Fruit fly (Drosophila melanogaster) whole organism, embryonic: ENCODE data around the gene Cpr11A.

ENCODE experiments used
- ATbp ChIP-seq: fragments of 200-800 bp; sonication (Bioruptor generic); optimal IDR thresholded peaks from 2 replicates; lab custom pipeline; 2017; ENCODE audit warnings: missing biosample characterization, mild to moderate bottlenecking, missing genetic modification characterization, missing genetic modification reagents
- Abd-B ChIP-seq: fragments of 200-800 bp; sonication (Bioruptor generic); optimal IDR thresholded peaks from 2 replicates; lab custom pipeline; 2018; ENCODE audit warnings: missing biosample characterization, mild to moderate bottlenecking, missing genetic modification characterization, moderate library complexity
- Atf-2 ChIP-seq: fragments of 200-800 bp; sonication (Bioruptor generic); optimal IDR thresholded peaks from 2 replicates; lab custom pipeline; 2016; ENCODE audit warnings: missing biosample characterization, missing genetic modification characterization
- BEAF-32 ChIP-seq: fragments of 200-800 bp; sonication (Bioruptor generic); optimal IDR thresholded peaks from 3 replicates; lab custom pipeline; 2017; ENCODE audit warnings: missing biosample characterization, missing genetic modification characterization, mild to moderate bottlenecking, moderate library complexity, missing genetic modification reagents
- Blimp-1 ChIP-seq: fragments of 200-800 bp; sonication (Bioruptor generic); optimal IDR thresholded peaks from 3 replicates; lab custom pipeline; 2018; ENCODE audit warnings: missing biosample characterization, missing genetic modification characterization, mild to moderate bottlenecking, moderate library complexity, missing genetic modification reagents
- CG12071 ChIP-seq: fragments of 200-800 bp; sonication (Bioruptor generic); optimal IDR thresholded peaks from 3 replicates; lab custom pipeline; 2018; ENCODE audit warnings: missing biosample characterization, mild to moderate bottlenecking, missing genetic modification characterization
- CG12236 ChIP-seq: fragments of 200-800 bp; sonication (Bioruptor generic); optimal IDR thresholded peaks from 2 replicates; lab custom pipeline; 2016; ENCODE audit warnings: missing biosample characterization, missing genetic modification characterization
- CG1647 ChIP-seq: fragments of 200-800 bp; sonication (Bioruptor generic); optimal IDR thresholded peaks from 3 replicates; lab custom pipeline; 2016; ENCODE audit warnings: missing biosample characterization, missing genetic modification characterization
- CG17359 ChIP-seq: fragments of 200-800 bp; sonication (Bioruptor generic); optimal IDR thresholded peaks from 3 replicates; lab custom pipeline; 2018; ENCODE audit warnings: missing biosample characterization, mild to moderate bottlenecking, missing genetic modification characterization, moderate library complexity
- CG18619 ChIP-seq: fragments of 200-800 bp; sonication (Bioruptor generic); optimal IDR thresholded peaks from 3 replicates; lab custom pipeline; 2017; ENCODE audit warnings: missing biosample characterization, mild to moderate bottlenecking, missing genetic modification characterization
- CG2120 ChIP-seq: fragments of 200-800 bp; sonication (Bioruptor generic); optimal IDR thresholded peaks from 3 replicates; lab custom pipeline; 2016; ENCODE audit warnings: missing biosample characterization, missing genetic modification characterization
- CG30403 ChIP-seq: fragments of 200-800 bp; sonication (Bioruptor generic); optimal IDR thresholded peaks from 3 replicates; lab custom pipeline; 2016; ENCODE audit warnings: missing biosample characterization, missing genetic modification characterization
- CG3065 ChIP-seq: fragments of 200-800 bp; sonication (Bioruptor generic); optimal IDR thresholded peaks from 2 replicates; lab custom pipeline; 2016; ENCODE audit warnings: missing biosample characterization, missing genetic modification characterization
- CG31224 ChIP-seq: fragments of 200-800 bp; sonication (Bioruptor generic); IDR thresholded peaks from 2 replicates; pipeline ENCODE4 v1.3.6; 2022; ENCODE audit warnings: missing biosample characterization, missing genetic modification characterization
- CG3281 ChIP-seq: fragments of 200-800 bp; sonication (Bioruptor generic); optimal IDR thresholded peaks from 3 replicates; lab custom pipeline; 2017; ENCODE audit warnings: missing biosample characterization, mild to moderate bottlenecking, missing genetic modification characterization
- CG4820 ChIP-seq: fragments of 200-800 bp; sonication (Bioruptor generic); optimal IDR thresholded peaks from 3 replicates; lab custom pipeline; 2016; ENCODE audit warnings: missing biosample characterization, missing genetic modification characterization
- CG6765 ChIP-seq: fragments of 200-800 bp; sonication (Bioruptor generic); optimal IDR thresholded peaks from 3 replicates; lab custom pipeline; 2017; ENCODE audit warnings: missing biosample characterization, mild to moderate bottlenecking, missing genetic modification characterization
- CG7271 ChIP-seq: fragments of 200-800 bp; sonication (Bioruptor generic); optimal IDR thresholded peaks from 2 replicates; lab custom pipeline; 2018; ENCODE audit warnings: missing biosample characterization, mild to moderate bottlenecking, missing genetic modification characterization, moderate library complexity
- CG7372 ChIP-seq: fragments of 200-800 bp; sonication (Bioruptor generic); IDR thresholded peaks from 2 replicates; pipeline ENCODE4 v1.3.6; 2022; ENCODE audit warnings: missing biosample characterization, missing genetic modification characterization
- CG8765 ChIP-seq: fragments of 200-800 bp; sonication (Bioruptor generic); IDR thresholded peaks from 2 replicates; pipeline ENCODE4 v1.3.6; 2022; ENCODE audit warnings: missing biosample characterization, missing genetic modification characterization
- CoRest ChIP-seq: fragments of 200-800 bp; sonication (Bioruptor generic); optimal IDR thresholded peaks from 3 replicates; lab custom pipeline; 2018; ENCODE audit warnings: missing biosample characterization, mild to moderate bottlenecking, missing genetic modification characterization, moderate library complexity
- D19B ChIP-seq: fragments of 200-800 bp; sonication (Bioruptor generic); optimal IDR thresholded peaks from 2 replicates; lab custom pipeline; 2017; ENCODE audit warnings: missing biosample characterization, mild to moderate bottlenecking, missing genetic modification characterization
- ERR ChIP-seq: fragments of 200-800 bp; sonication (Bioruptor generic); optimal IDR thresholded peaks from 2 replicates; lab custom pipeline; 2016; ENCODE audit warnings: missing biosample characterization, missing genetic modification characterization
- Fer2 ChIP-seq: fragments of 200-800 bp; sonication (Bioruptor generic); optimal IDR thresholded peaks from 2 replicates; lab custom pipeline; 2018; ENCODE audit warnings: missing biosample characterization, mild to moderate bottlenecking, missing genetic modification characterization, moderate library complexity
- Fer3 ChIP-seq: fragments of 200-800 bp; sonication (Bioruptor generic); optimal IDR thresholded peaks from 2 replicates; lab custom pipeline; 2018; ENCODE audit warnings: missing biosample characterization, mild to moderate bottlenecking, missing genetic modification characterization, moderate library complexity
- Gsc ChIP-seq: fragments of 200-800 bp; sonication (Bioruptor generic); IDR thresholded peaks from 2 replicates; pipeline ENCODE4 v1.3.6; 2022; ENCODE audit warnings: missing biosample characterization, missing genetic modification characterization
- Kr ChIP-seq: fragments of 200-800 bp; sonication (Bioruptor generic); optimal IDR thresholded peaks from 2 replicates; lab custom pipeline; 2017; ENCODE audit warnings: missing biosample characterization, mild to moderate bottlenecking, missing genetic modification characterization
- Lhr ChIP-seq: fragments of 200-800 bp; sonication (Bioruptor generic); optimal IDR thresholded peaks from 3 replicates; lab custom pipeline; 2017; ENCODE audit warnings: mild to moderate bottlenecking, missing biosample characterization, missing genetic modification reagents, missing genetic modification characterization
- Lim3 ChIP-seq: fragments of 200-800 bp; sonication (Bioruptor generic); IDR thresholded peaks from 2 replicates; pipeline ENCODE4 v1.3.6; 2022; ENCODE audit warnings: missing biosample characterization, missing genetic modification characterization
- Mrtf ChIP-seq: fragments of 200-800 bp; sonication (Bioruptor generic); IDR thresholded peaks from 3 replicates; pipeline ENCODE4 v1.3.6; 2022; ENCODE audit warnings: missing biosample characterization, missing genetic modification characterization
- Nf-YB ChIP-seq: fragments of 200-800 bp; sonication (Bioruptor generic); optimal IDR thresholded peaks from 3 replicates; lab custom pipeline; 2019; ENCODE audit warnings: missing biosample characterization, mild to moderate bottlenecking, missing genetic modification characterization, moderate library complexity
- PHDP ChIP-seq: fragments of 200-800 bp; sonication (Bioruptor generic); optimal IDR thresholded peaks from 3 replicates; lab custom pipeline; 2018; ENCODE audit warnings: missing biosample characterization, mild to moderate bottlenecking, missing genetic modification characterization, moderate library complexity
- Spps ChIP-seq: fragments of 200-800 bp; sonication (Bioruptor generic); optimal IDR thresholded peaks from 2 replicates; lab custom pipeline; 2018; ENCODE audit warnings: missing biosample characterization, mild to moderate bottlenecking, missing genetic modification characterization
- Vsx1 ChIP-seq: fragments of 200-800 bp; sonication (Bioruptor generic); optimal IDR thresholded peaks from 2 replicates; lab custom pipeline; 2017; ENCODE audit warnings: missing biosample characterization, mild to moderate bottlenecking, missing genetic modification characterization, missing genetic modification reagents
- ab ChIP-seq: fragments of 200-800 bp; sonication (Bioruptor generic); optimal IDR thresholded peaks from 2 replicates; lab custom pipeline; 2016; ENCODE audit warnings: missing biosample characterization, missing genetic modification characterization
- ara ChIP-seq: fragments of 200-800 bp; sonication (Bioruptor generic); IDR thresholded peaks from 2 replicates; pipeline ENCODE4 v1.3.6; 2022; ENCODE audit warnings: missing biosample characterization, missing genetic modification characterization
- ase ChIP-seq: fragments of 200-800 bp; sonication (Bioruptor generic); IDR thresholded peaks from 3 replicates; pipeline ENCODE4 v1.3.6; 2022; ENCODE audit warnings: missing biosample characterization, missing genetic modification characterization
- ash1 ChIP-seq: fragments of 200-800 bp; sonication (Bioruptor generic); optimal IDR thresholded peaks from 2 replicates; lab custom pipeline; 2018; ENCODE audit warnings: missing biosample characterization, mild to moderate bottlenecking, missing genetic modification characterization
- ci ChIP-seq: fragments of 200-800 bp; sonication (Bioruptor generic); IDR thresholded peaks from 3 replicates; pipeline ENCODE4 v1.3.6; 2022; ENCODE audit warnings: missing biosample characterization, missing genetic modification characterization
- da ChIP-seq: fragments of 200-800 bp; sonication (Bioruptor generic); optimal IDR thresholded peaks from 2 replicates; lab custom pipeline; 2016; ENCODE audit warnings: missing biosample characterization, missing genetic modification characterization
- fru ChIP-seq: fragments of >200 bp; optimal IDR thresholded peaks from 2 replicates; lab custom pipeline; 2017
- gro ChIP-seq: fragments of 200-800 bp; sonication (Bioruptor generic); optimal IDR thresholded peaks from 2 replicates; lab custom pipeline; 2016; ENCODE audit warnings: missing biosample characterization, missing genetic modification characterization
- h ChIP-seq: fragments of >200 bp; optimal IDR thresholded peaks from 2 replicates; lab custom pipeline; 2017
- hbn ChIP-seq: fragments of 200-800 bp; sonication (Bioruptor generic); IDR thresholded peaks from 2 replicates; pipeline ENCODE4 v1.3.6; 2022; ENCODE audit warnings: missing biosample characterization, missing genetic modification characterization; ENCODE audit not compliant: partially characterized antibody
- nerfin-1 ChIP-seq: fragments of 200-800 bp; sonication (Bioruptor generic); optimal IDR thresholded peaks from 3 replicates; lab custom pipeline; 2019; ENCODE audit warnings: missing biosample characterization, mild to moderate bottlenecking, missing genetic modification characterization, moderate library complexity
- pb ChIP-seq: fragments of 200-800 bp; sonication (Bioruptor generic); optimal IDR thresholded peaks from 3 replicates; lab custom pipeline; 2016; ENCODE audit warnings: missing biosample characterization, missing genetic modification characterization
- sc ChIP-seq, 3 experiments: fragments of >200 bp in 2 of 3; fragments of 200-800 bp in 1 of 3; sonication (Bioruptor generic) in 1 of 3; optimal IDR thresholded peaks; 2 replicates in 2 of 3; 3 replicates in 1 of 3; lab custom pipeline; 2017; ENCODE audit warnings: mild to moderate bottlenecking in 1 of 3, missing biosample characterization in 1 of 3, missing genetic modification characterization in 1 of 3, missing genetic modification reagents in 1 of 3
- sisA ChIP-seq: fragments of 200-800 bp; sonication (Bioruptor generic); IDR thresholded peaks from 2 replicates; pipeline ENCODE4 v1.3.6; 2022; ENCODE audit warnings: missing biosample characterization, missing genetic modification characterization
- sug ChIP-seq: fragments of 200-800 bp; optimal IDR thresholded peaks from 2 replicates; lab custom pipeline; 2019; ENCODE audit warnings: missing biosample characterization, mild to moderate bottlenecking, missing genetic modification characterization, moderate library complexity
- toy ChIP-seq: fragments of 200-800 bp; sonication (Bioruptor generic); IDR thresholded peaks from 2 replicates; pipeline ENCODE4 v1.3.6; 2022; ENCODE audit warnings: missing biosample characterization, missing genetic modification characterization
- wdn ChIP-seq: fragments of 200-800 bp; sonication (Bioruptor generic); IDR thresholded peaks from 2 replicates; pipeline ENCODE4 v1.3.6; 2022; ENCODE audit warnings: missing biosample characterization, missing genetic modification characterization

Cpr11A gene

DNA sequence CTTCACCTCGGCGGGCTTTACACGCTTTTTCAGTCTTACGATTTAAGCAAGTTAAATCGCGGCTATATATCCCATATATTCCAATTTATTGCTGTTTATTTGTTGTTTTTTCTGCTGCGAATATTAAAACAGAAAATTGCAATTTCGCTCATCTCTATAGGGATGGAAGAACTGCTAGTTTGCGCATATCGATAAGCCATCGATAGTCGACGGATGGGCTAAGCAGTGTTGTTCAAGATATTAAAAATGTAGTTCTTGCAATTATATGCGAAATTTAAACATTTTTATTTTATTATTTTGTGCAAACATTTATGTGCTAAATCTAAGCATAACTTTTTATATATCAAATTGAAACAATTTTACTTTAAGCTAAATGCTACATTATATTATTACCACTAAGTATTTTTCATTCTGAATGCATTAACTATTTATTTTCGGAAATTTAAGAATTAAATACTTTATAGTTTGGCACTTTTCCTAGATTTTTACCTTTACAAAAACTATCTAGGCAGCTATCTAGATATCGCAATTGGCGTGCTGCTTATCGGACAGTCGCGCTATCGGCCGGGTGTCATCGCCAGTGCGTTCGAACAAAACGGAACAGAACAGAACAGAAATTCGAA, 23.7 kb upstream of the Cpr11A start, which contains the start of the genes Rab40 and CG42258 (continued):
- TF ChIP-seq CG17359 (tag; lab: Kevin White, UChicago), result no peak
- TF ChIP-seq pb (GFP tag; lab: Kevin White, UChicago), result no peak
- no peak for TF ChIP-seq fru (lab: Kevin White, UChicago)
- no peak for TF ChIP-seq ERR
- peak; percentile 79 for TF ChIP-seq CG30403 (GFP tag; lab: Kevin White, UChicago)
- no peak for TF ChIP-seq CG7372 (GFP tag; lab: Robert Waterston, UW)
- no peak for TF ChIP-seq CG3065
- TF ChIP-seq ase (GFP tag; lab: Robert Waterston, UW), result no peak
- TF ChIP-seq Nf-YB, result no peak
- peak; percentile 20 for TF ChIP-seq CG3281 (GFP tag; lab: Kevin White, UChicago)
- no peak for TF ChIP-seq nerfin-1 (tag; lab: Kevin White, UChicago)
- 0 out of 3 replicates have a peak, but pooled peaks have one; percentile 29 for TF ChIP-seq ci (GFP tag; lab: Robert Waterston, UW)
- no peak for TF ChIP-seq gro (GFP tag; lab: Kevin White, UChicago)
- no peak for TF ChIP-seq da (GFP tag; lab: Kevin White, UChicago)
- no peak for TF ChIP-seq sc (optimal IDR thresholded peaks at IDR 0.05; lab: Kevin White, UChicago)
- no peak for TF ChIP-seq sc (GFP tag; optimal IDR thresholded peaks at IDR 0.05; lab: Kevin White, UChicago)
- TF ChIP-seq h, result no peak
- TF ChIP-seq Atf-2 (GFP tag; lab: Kevin White, UChicago), result peak; percentile 26
- TF ChIP-seq CoRest (tag; lab: Kevin White, UChicago), result peak; percentile 60
- no peak for TF ChIP-seq Mrtf (GFP tag; lab: Robert Waterston, UW)
- TF ChIP-seq CG12071 (GFP tag; lab: Kevin White, UChicago), result no peak
- no peak for TF ChIP-seq D19B (GFP tag; lab: Kevin White, UChicago)
- no peak for TF ChIP-seq Spps (tag; lab: Kevin White, UChicago)
- no peak for TF ChIP-seq Kr (GFP tag; lab: Kevin White, UChicago)
- TF ChIP-seq Gsc (GFP tag; lab: Robert Waterston, UW), result no peak
- no peak for TF ChIP-seq ara
- TF ChIP-seq CG31224 (GFP tag; lab: Robert Waterston, UW), result no peak
- no peak for TF ChIP-seq CG7271 (tag; lab: Kevin White, UChicago)
- TF ChIP-seq ATbp (GFP tag; lab: Kevin White, UChicago), result no peak
- no peak for TF ChIP-seq ab (GFP tag; lab: Kevin White, UChicago)
- TF ChIP-seq CG2120 (GFP tag; lab: Kevin White, UChicago), result peak; percentile 67
- no peak for TF ChIP-seq ash1 (GFP tag; lab: Kevin White, UChicago)
- TF ChIP-seq PHDP, result no peak
- TF ChIP-seq Lhr (GFP tag; lab: Kevin White, UChicago), result no peak
- peak; percentile 16 for TF ChIP-seq CG18619
- peak; percentile 56 for TF ChIP-seq hbn (GFP tag; lab: Robert Waterston, UW)
- TF ChIP-seq CG12236 (GFP tag; lab: Kevin White, UChicago), result no peak
- no peak for TF ChIP-seq CG1647 (GFP tag; lab: Kevin White, UChicago)
- TF ChIP-seq sisA (GFP tag; lab: Robert Waterston, UW), result peak; percentile 44
- peak; percentile 41 for TF ChIP-seq Abd-B (GFP tag; lab: Kevin White, UChicago)
- TF ChIP-seq CG4820 (GFP tag; lab: Kevin White, UChicago), result peak; percentile 32
- TF ChIP-seq CG6765 (GFP tag; lab: Kevin White, UChicago), result no peak
- TF ChIP-seq BEAF-32 (GFP tag; lab: Kevin White, UChicago), result peak; percentile 84
- TF ChIP-seq Lim3 (GFP tag; lab: Robert Waterston, UW), result no peak
- no peak for TF ChIP-seq wdn (GFP tag; lab: Robert Waterston, UW)
- peak; percentile 26 for TF ChIP-seq Fer3
- no peak for TF ChIP-seq CG8765 (GFP tag; lab: Robert Waterston, UW)
- no peak for TF ChIP-seq Fer2 (tag; lab: Kevin White, UChicago)
- no peak for TF ChIP-seq toy (GFP tag; lab: Robert Waterston, UW)
- TF ChIP-seq sug (tag; lab: Kevin White, UChicago), result peak; percentile 42
- peak; percentile 0 for TF ChIP-seq Blimp-1 (GFP tag; lab: Kevin White, UChicago)
- TF ChIP-seq Vsx1 (GFP tag; lab: Kevin White, UChicago), result no peak
